2 worm cellular contexts compared by ENCODE assay signal in the genomic region with DNA sequence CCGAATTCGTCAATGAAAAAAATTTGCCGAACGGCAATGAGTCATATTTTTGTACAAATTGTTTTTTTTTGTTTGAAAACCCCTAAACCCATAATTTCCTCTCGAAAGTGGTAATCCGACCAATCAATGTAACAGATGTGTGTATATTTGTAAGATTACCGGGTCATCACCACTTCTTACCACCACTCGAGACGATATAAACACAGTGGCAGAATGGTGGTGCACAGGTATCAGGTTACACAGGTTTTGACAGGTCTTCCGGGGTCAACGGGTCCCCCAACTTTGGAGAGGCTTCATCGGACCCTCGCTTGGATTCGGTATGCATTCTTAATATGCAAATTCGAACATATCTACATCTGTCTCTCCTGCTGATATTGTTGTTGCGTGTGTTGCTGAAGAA.
TF ChIP-seq lines count a peak whose summit lies in the region.

No protein-coding gene starts in this region.

TF ChIP-seq in whole organism, late embryonic, 69 proteins besides CTCF, POLR2A, EP300 and RAD21:
- peak; percentile 92 for TF ChIP-seq ceh-34 (tag; optimal IDR thresholded peaks at IDR 0.05; lab: Kevin White, UChicago)
- TF ChIP-seq dve-1 (tag; optimal IDR thresholded peaks at IDR 0.05; lab: Kevin White, UChicago) = no peak
- no peak for TF ChIP-seq ceh-9 (tag; optimal IDR thresholded peaks at IDR 0.05; lab: Kevin White, UChicago)

TF ChIP-seq in whole organism, mixed stage, embryonic, 35 proteins besides CTCF, POLR2A, EP300 and RAD21:
- peak; percentile 50 for TF ChIP-seq nhr-2 (tag; optimal IDR thresholded peaks at IDR 0.05; lab: Kevin White, UChicago)
- no peak for TF ChIP-seq sptf-1 (tag; optimal IDR thresholded peaks at IDR 0.05; lab: Kevin White, UChicago)
- no peak for TF ChIP-seq elt-3 (tag; optimal IDR thresholded peaks at IDR 0.05; lab: Kevin White, UChicago)
- TF ChIP-seq pha-4 (tag; optimal IDR thresholded peaks at IDR 0.05; lab: Kevin White, UChicago) = no peak
- no peak for TF ChIP-seq sem-2 (GFP tag; optimal IDR thresholded peaks at IDR 0.05; lab: Kevin White, UChicago)
- no peak for TF ChIP-seq snpc-4 (tag; optimal IDR thresholded peaks at IDR 0.05; lab: Kevin White, UChicago)
- no peak for TF ChIP-seq mab-5 (tag; optimal IDR thresholded peaks at IDR 0.05; lab: Kevin White, UChicago)
- no peak for TF ChIP-seq ceh-39 (tag; optimal IDR thresholded peaks at IDR 0.05; lab: Kevin White, UChicago)
- TF ChIP-seq nhr-12 (tag; optimal IDR thresholded peaks at IDR 0.05; lab: Kevin White, UChicago) = no peak
